Worm (Caenorhabditis elegans) whole organism, L4 larva: ENCODE measurements around the gene C34H4.2.

Experiments used
- F49E8.2 ChIP-seq: sonication (generic microtip); optimal IDR thresholded peaks from 2 replicates; lab custom pipeline; 2016; ENCODE audit warnings: missing compliant biosample characterization, mild to moderate bottlenecking, missing genetic modification characterization, borderline replicate concordance
- T20F7.1 ChIP-seq: fragments of 200-800 bp; sonication (Bioruptor generic); optimal IDR thresholded peaks from 2 replicates; lab custom pipeline; 2018; ENCODE audit warnings: mild to moderate bottlenecking, missing genetic modification characterization, missing compliant biosample characterization
- Y105C5A.15 ChIP-seq: fragments of 200-800 bp; sonication (Bioruptor generic); IDR thresholded peaks from 2 replicates; pipeline ENCODE4 v1.3.6; 2022; ENCODE audit warnings: missing genetic modification characterization, missing compliant biosample characterization
- Y48G9A.11 ChIP-seq: fragments of 200-800 bp; sonication (Bioruptor generic); IDR thresholded peaks from 2 replicates; pipeline ENCODE4 v1.3.6; 2022; ENCODE audit warnings: missing genetic modification reagents, missing genetic modification characterization, missing compliant biosample characterization
- aha-1 ChIP-seq: fragments of 150-350 bp; peaks from one replicate; lab custom pipeline; 2014; ENCODE audit warnings: missing biosample characterization, missing genetic modification characterization
- attf-4 ChIP-seq: sonication (generic microtip); optimal IDR thresholded peaks from 3 replicates; lab custom pipeline; 2017; ENCODE audit warnings: missing biosample characterization, missing genetic modification characterization
- ceh-28 ChIP-seq: fragments of 150-350 bp; optimal IDR thresholded peaks from 2 replicates; lab custom pipeline; 2014; ENCODE audit warnings: missing biosample characterization, missing genetic modification reagents, missing genetic modification characterization
- ceh-62 ChIP-seq: sonication (generic microtip); optimal IDR thresholded peaks from 2 replicates; lab custom pipeline; 2017; ENCODE audit warnings: missing biosample characterization, missing genetic modification characterization
- ceh-82 ChIP-seq: sonication (generic microtip); optimal IDR thresholded peaks from 2 replicates; lab custom pipeline; 2017; ENCODE audit warnings: missing biosample characterization, missing genetic modification characterization
- ces-1 ChIP-seq: fragments of 150-350 bp; sonication (generic microtip); optimal IDR thresholded peaks from 4 replicates; lab custom pipeline; 2014; ENCODE audit warnings: missing biosample characterization, missing genetic modification reagents, missing genetic modification characterization
- ctbp-1 ChIP-seq: fragments of 200-800 bp; sonication (Bioruptor generic); IDR thresholded peaks from 2 replicates; pipeline ENCODE4 v1.3.6; 2022; ENCODE audit warnings: missing genetic modification reagents, missing genetic modification characterization, missing compliant biosample characterization
- dmd-8 ChIP-seq: fragments of 200-800 bp; sonication (Bioruptor generic); IDR thresholded peaks from 2 replicates; pipeline ENCODE4 v1.3.6; 2022; ENCODE audit warnings: missing genetic modification characterization, missing compliant biosample characterization
- dpl-1 ChIP-seq: fragments of 150-350 bp; optimal IDR thresholded peaks from 2 replicates; lab custom pipeline; 2014; ENCODE audit warnings: missing biosample characterization, missing genetic modification reagents, missing genetic modification characterization
- dve-1 ChIP-seq: sonication (generic microtip); optimal IDR thresholded peaks from 2 replicates; lab custom pipeline; 2017; ENCODE audit warnings: antibody characterized with exemption, mild to moderate bottlenecking, missing genetic modification characterization, missing compliant biosample characterization; ENCODE audit not compliant: insufficient read depth
- egl-43 ChIP-seq: fragments of 200-800 bp; sonication (Bioruptor generic); IDR thresholded peaks from 2 replicates; pipeline ENCODE4 v1.3.6; 2022; ENCODE audit warnings: missing genetic modification reagents, missing genetic modification characterization, missing compliant biosample characterization
- fos-1 ChIP-seq: fragments of 150-350 bp; optimal IDR thresholded peaks from 2 replicates; lab custom pipeline; 2014; ENCODE audit warnings: missing biosample characterization, missing genetic modification characterization
- jun-1 ChIP-seq: fragments of 150-350 bp; optimal IDR thresholded peaks from 2 replicates; lab custom pipeline; 2014; ENCODE audit warnings: missing biosample characterization, missing genetic modification reagents, missing genetic modification characterization
- lim-7 ChIP-seq: fragments of 200-800 bp; sonication (Bioruptor generic); IDR thresholded peaks from 2 replicates; pipeline ENCODE4 v1.3.6; 2022; ENCODE audit warnings: missing genetic modification characterization, missing compliant biosample characterization
- lin-1 ChIP-seq: fragments of 200-800 bp; sonication (Bioruptor generic); IDR thresholded peaks from 2 replicates; pipeline ENCODE4 v1.3.6; 2022; ENCODE audit warnings: missing genetic modification reagents, missing genetic modification characterization, missing compliant biosample characterization
- lin-38 ChIP-seq: fragments of 200-800 bp; sonication (Bioruptor generic); IDR thresholded peaks from 2 replicates; pipeline ENCODE4 v1.3.6; 2022; ENCODE audit warnings: missing genetic modification reagents, missing genetic modification characterization, missing compliant biosample characterization
- lin-39 ChIP-seq: fragments of 150-350 bp; optimal IDR thresholded peaks from 2 replicates; lab custom pipeline; 2014; ENCODE audit warnings: missing biosample characterization, missing genetic modification reagents, missing genetic modification characterization
- lir-3 ChIP-seq: sonication (generic microtip); optimal IDR thresholded peaks from 2 replicates; lab custom pipeline; 2016; ENCODE audit warnings: mild to moderate bottlenecking, missing genetic modification characterization, missing compliant biosample characterization
- lsy-2 ChIP-seq, 2 experiments: fragments of 150-350 bp in 1 of 2; sonication (generic microtip) in 1 of 2; optimal IDR thresholded peaks; 2 replicates each; lab custom pipeline; 2014 to 2017; ENCODE audit warnings: missing biosample characterization in 2 of 2, missing genetic modification characterization in 2 of 2
- madf-5 ChIP-seq, 2 experiments: fragments of 200-800 bp; sonication (Bioruptor generic); IDR thresholded peaks; 2 replicates each; pipeline ENCODE4 v1.3.6; 2022; ENCODE audit warnings: missing compliant biosample characterization in 2 of 2, missing genetic modification characterization in 2 of 2
- madf-9 ChIP-seq: fragments of 200-800 bp; sonication (Bioruptor generic); conservative IDR thresholded peaks from 2 replicates; pipeline ENCODE4 v1.3.6; 2022; ENCODE audit warnings: missing genetic modification reagents, missing genetic modification characterization, missing compliant biosample characterization
- mdl-1 ChIP-seq, 2 experiments: fragments of 150-350 bp in 1 of 2; sonication (generic microtip) in 1 of 2; optimal IDR thresholded peaks; 2 replicates each; lab custom pipeline; 2014 to 2017; ENCODE audit warnings: missing biosample characterization in 2 of 2, missing genetic modification characterization in 2 of 2
- mes-2 ChIP-seq: sonication (generic microtip); optimal IDR thresholded peaks from 2 replicates; lab custom pipeline; 2016; ENCODE audit warnings: missing genotype, mild to moderate bottlenecking, missing genetic modification characterization, missing compliant biosample characterization; ENCODE audit not compliant: poor library complexity, severe bottlenecking
- nhr-25 ChIP-seq: sonication (generic microtip); optimal IDR thresholded peaks from 2 replicates; lab custom pipeline; 2017; ENCODE audit warnings: missing genetic modification characterization, mild to moderate bottlenecking, missing compliant biosample characterization, antibody characterized with exemption, moderate library complexity, borderline replicate concordance; ENCODE audit not compliant: insufficient read depth
- nhr-28 ChIP-seq: fragments of 150-350 bp; optimal IDR thresholded peaks from 2 replicates; lab custom pipeline; 2014; ENCODE audit warnings: missing biosample characterization, missing genetic modification characterization
- nhr-41 ChIP-seq: fragments of 200-800 bp; sonication (Bioruptor generic); IDR thresholded peaks from 2 replicates; pipeline ENCODE4 v1.3.6; 2022; ENCODE audit warnings: missing genetic modification reagents, missing genetic modification characterization, missing compliant biosample characterization
- nhr-42 ChIP-seq: fragments of 200-800 bp; sonication (Bioruptor generic); IDR thresholded peaks from 2 replicates; pipeline ENCODE4 v1.3.6; 2022; ENCODE audit warnings: missing genetic modification characterization, missing compliant biosample characterization
- nhr-77 ChIP-seq: fragments of 150-350 bp; optimal IDR thresholded peaks from 2 replicates; lab custom pipeline; 2014; ENCODE audit warnings: missing biosample characterization, missing genetic modification characterization
- pqm-1 ChIP-seq: sonication (generic microtip); optimal IDR thresholded peaks from 2 replicates; lab custom pipeline; 2017; ENCODE audit warnings: missing biosample characterization, missing genetic modification characterization
- rbr-2 ChIP-seq: sonication (generic microtip); optimal IDR thresholded peaks from 2 replicates; lab custom pipeline; 2016; ENCODE audit warnings: missing genotype, missing genetic modification characterization, missing compliant biosample characterization
- saeg-2 ChIP-seq: fragments of 200-800 bp; sonication (Bioruptor generic); IDR thresholded peaks from 2 replicates; pipeline ENCODE4 v1.3.6; 2022; ENCODE audit warnings: missing genetic modification reagents, missing genetic modification characterization, missing compliant biosample characterization
- sdz-12 ChIP-seq: fragments of 200-800 bp; sonication (Bioruptor generic); optimal IDR thresholded peaks from 2 replicates; lab custom pipeline; 2018; ENCODE audit warnings: mild to moderate bottlenecking, missing genetic modification characterization, missing compliant biosample characterization
- set-16 ChIP-seq: fragments of 200-800 bp; sonication (Bioruptor generic); IDR thresholded peaks from 2 replicates; pipeline ENCODE4 v1.3.6; 2022; ENCODE audit warnings: missing genetic modification reagents, missing genetic modification characterization, missing compliant biosample characterization
- spr-1 ChIP-seq: sonication (generic microtip); optimal IDR thresholded peaks from 2 replicates; lab custom pipeline; 2016; ENCODE audit warnings: mild to moderate bottlenecking, missing genetic modification characterization, missing compliant biosample characterization
- spr-3 ChIP-seq: fragments of 200-800 bp; sonication (Bioruptor generic); optimal IDR thresholded peaks from 2 replicates; lab custom pipeline; 2018; ENCODE audit warnings: mild to moderate bottlenecking, missing genetic modification characterization, missing compliant biosample characterization
- unc-62 ChIP-seq, 3 experiments: fragments of 150-350 bp in 1 of 3; sonication (generic microtip); optimal IDR thresholded peaks in 2 of 3; peaks in 1 of 3; 1 replicate in 1 of 3; 2 replicates in 2 of 3; lab custom pipeline; 2014 to 2017; ENCODE audit warnings: missing biosample characterization in 3 of 3, missing genetic modification characterization in 3 of 3, missing genetic modification reagents in 3 of 3, missing genotype in 1 of 3
- vab-7 ChIP-seq: fragments of 200-800 bp; sonication (Bioruptor generic); IDR thresholded peaks from 2 replicates; pipeline ENCODE4 v1.3.6; 2022; ENCODE audit warnings: missing genetic modification reagents, missing genetic modification characterization, missing compliant biosample characterization
- zip-11 ChIP-seq: fragments of 200-800 bp; sonication (Bioruptor generic); IDR thresholded peaks from 2 replicates; pipeline ENCODE4 v1.3.6; 2022; ENCODE audit warnings: missing genetic modification characterization, missing compliant biosample characterization
- zip-2 ChIP-seq: fragments of 150-350 bp; optimal IDR thresholded peaks from 2 replicates; lab custom pipeline; 2014; ENCODE audit warnings: missing biosample characterization, missing genetic modification characterization
- ztf-11 ChIP-seq: fragments of 150-350 bp; optimal IDR thresholded peaks from 2 replicates; lab custom pipeline; 2014; ENCODE audit warnings: missing biosample characterization, missing genetic modification characterization

C34H4.2 gene

DNA sequence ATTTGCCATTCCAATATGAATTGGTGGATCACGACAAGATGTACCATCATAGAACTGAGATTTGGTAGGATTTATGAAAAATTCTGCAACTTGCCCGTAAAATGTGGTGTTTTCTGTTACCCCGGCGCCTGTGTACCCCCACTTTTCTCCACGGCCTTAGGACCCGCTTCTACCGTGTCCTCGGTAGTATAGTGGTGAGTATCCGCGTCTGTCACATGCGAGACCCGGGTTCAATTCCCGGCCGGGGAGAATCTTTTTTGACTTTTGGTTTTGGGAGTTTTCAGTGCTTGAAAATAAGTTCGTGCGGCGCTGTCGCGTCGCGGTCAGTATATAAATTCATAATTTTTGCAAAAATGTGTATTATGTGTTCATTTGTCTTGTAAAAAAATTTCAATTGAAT lies 39.1 kb upstream of the C34H4.2 start (continued):
- TF ChIP-seq nhr-25 (no peak), lin-38 (no peak; the same call in 1 of the 2 replicates), saeg-2 (GFP tag; lab: Robert Waterston, UW) (no peak), Y48G9A.11 (GFP tag; lab: Robert Waterston, UW) (0 out of 2 replicates have a peak, but pooled peaks have one; percentile 43), mes-2 (peak; percentile 24), zip-2 (tag; lab: Kevin White, UChicago) (no peak), T20F7.1 (GFP tag; lab: Kevin White, UChicago) (no peak), rbr-2 (tag; lab: Kevin White, UChicago) (peak; percentile 4), spr-3 (GFP tag; lab: Kevin White, UChicago) (no peak), ztf-11 (no peak), F49E8.2 (tag; lab: Kevin White, UChicago) (peak; percentile 23), dmd-8 (no peak), lsy-2 (tag; optimal IDR thresholded peaks at IDR 0.05; lab: Kevin White, UChicago) (no peak), Y105C5A.15 (GFP tag; lab: Robert Waterston, UW) (no peak), madf-9 (GFP tag; lab: Robert Waterston, UW) (no peak), ctbp-1 (GFP tag; lab: Robert Waterston, UW) (0 out of 2 replicates have a peak, but pooled peaks have one; percentile 9), fos-1 (no peak), zip-11 (GFP tag; lab: Robert Waterston, UW) (no peak), ceh-28 (no peak), ces-1 (GFP tag; lab: Kevin White, UChicago) (no peak), vab-7 (GFP tag; lab: Robert Waterston, UW) (peak; percentile 73), jun-1 (tag; lab: Kevin White, UChicago) (no peak), lir-3 (tag; lab: Kevin White, UChicago) (no peak), madf-5 (GFP tag; IDR thresholded peaks at IDR 0.05; lab: Robert Waterston, UW) (no peak), lim-7 (peak; percentile 55; the same call in 1 of the 2 replicates), ceh-62 (tag; lab: Kevin White, UChicago) (no peak), attf-4 (tag; lab: Kevin White, UChicago) (no peak), lin-1 (no peak), mdl-1 (tag; optimal IDR thresholded peaks at IDR 0.05; lab: Kevin White, UChicago) (no peak), nhr-41 (GFP tag; lab: Robert Waterston, UW) (no peak), ceh-82 (no peak), unc-62 (GFP tag; optimal IDR thresholded peaks at IDR 0.05 in 1 of 2; lab: Kevin White, UChicago) (peak in 1 of 2 experiments; percentile 12), unc-62 (tag; optimal IDR thresholded peaks at IDR 0.05; lab: Kevin White, UChicago) (no peak), aha-1 (tag; lab: Kevin White, UChicago) (no peak), nhr-77 (tag; lab: Kevin White, UChicago) (no peak)

DNA sequence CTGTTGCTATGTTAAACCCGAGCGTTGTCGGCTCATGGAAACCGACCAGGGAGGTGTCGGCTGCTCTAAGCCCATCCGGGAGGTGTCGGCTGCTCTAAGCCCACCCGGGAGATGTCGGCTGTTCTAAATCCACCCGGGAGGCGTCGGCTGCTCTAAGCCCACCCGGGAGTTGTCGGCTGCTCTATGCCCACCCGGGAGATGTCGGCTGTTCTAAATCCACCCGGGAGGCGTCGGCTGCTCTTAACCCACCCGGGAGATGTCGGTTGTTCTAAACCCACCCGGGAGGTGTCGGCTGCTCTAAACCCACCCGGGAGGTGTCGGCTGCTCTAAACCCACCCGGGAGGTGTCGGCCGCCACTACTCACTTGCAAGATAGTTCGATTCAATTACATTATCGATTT lies 37.7 kb upstream of the C34H4.2 start:
- TF ChIP-seq T20F7.1 (GFP tag; lab: Kevin White, UChicago) (no peak), lin-39 (tag; lab: Kevin White, UChicago) (no peak), lin-1 (no peak), unc-62 (GFP tag; optimal IDR thresholded peaks at IDR 0.05 in 1 of 2; lab: Kevin White, UChicago) (no peak), unc-62 (tag; optimal IDR thresholded peaks at IDR 0.05; lab: Kevin White, UChicago) (no peak), pqm-1 (tag; lab: Kevin White, UChicago) (no peak), sdz-12 (GFP tag; lab: Kevin White, UChicago) (no peak), nhr-42 (no peak), dpl-1 (GFP tag; lab: Kevin White, UChicago) (no peak), set-16 (GFP tag; lab: Robert Waterston, UW) (peak; percentile 96), egl-43 (GFP tag; lab: Robert Waterston, UW) (peak; percentile 5; the same call in 1 of the 2 replicates), nhr-28 (no peak), dve-1 (tag; lab: Kevin White, UChicago) (no peak), spr-1 (tag; lab: Kevin White, UChicago) (no peak), lir-3 (tag; lab: Kevin White, UChicago) (no peak)
